Fruit fly (Drosophila melanogaster): ENCODE measurements around the gene CG5466.
A peak's percentile ranks its signal among the peaks of the same experiment; 100 is the strongest.

CG5466 gene

dm6 chr3R:20621805-20622286 lies 4.2 kb downstream of the CG5466 start, which contains the start of gene H (continued):
- TF ChIP-seq pnt (GFP tag; optimal IDR thresholded peaks at IDR 0.05) = no peak
- peak; percentile 61 for TF ChIP-seq YL-1 (GFP tag; optimal IDR thresholded peaks at IDR 0.05)
- TF ChIP-seq Asciz (GFP tag; optimal IDR thresholded peaks at IDR 0.05) = no peak
- TF ChIP-seq sna (GFP tag; IDR thresholded peaks at IDR 0.05; ENCODE audit: partially characterized antibody) = no peak
- TF ChIP-seq CG33213 (GFP tag; optimal IDR thresholded peaks at IDR 0.05) = peak; percentile 51
- no peak for TF ChIP-seq toy (GFP tag; IDR thresholded peaks at IDR 0.05)
- peak; percentile 29 for TF ChIP-seq phol (tag; optimal IDR thresholded peaks at IDR 0.05)
- no peak for TF ChIP-seq CG10543 (GFP tag; optimal IDR thresholded peaks at IDR 0.05)
- peak in 1 of 2 experiments; percentile 56 for TF ChIP-seq Dfd (GFP tag; optimal IDR thresholded peaks at IDR 0.05)
- no peak; the same call in 1 of the 2 replicates for TF ChIP-seq CG4360 (GFP tag; IDR thresholded peaks at IDR 0.05)
- peak; percentile 65 for TF ChIP-seq Ets97D (GFP tag; optimal IDR thresholded peaks at IDR 0.05)
- peak; percentile 41; the same call in 1 of the 2 replicates for TF ChIP-seq Bgb (GFP tag; IDR thresholded peaks at IDR 0.05; ENCODE audit: partially characterized antibody)
- no peak; the same call in 2 of the 3 replicates for TF ChIP-seq CG34422 (GFP tag; IDR thresholded peaks at IDR 0.05)
- TF ChIP-seq hb (GFP tag; IDR thresholded peaks at IDR 0.05; ENCODE audit: partially characterized antibody) = no peak
- TF ChIP-seq NK7.1 (GFP tag; optimal IDR thresholded peaks at IDR 0.05) = no peak
- no peak for TF ChIP-seq Sox102F (GFP tag; optimal IDR thresholded peaks at IDR 0.05)
- no peak for TF ChIP-seq sr (GFP tag; IDR thresholded peaks at IDR 0.05)
- no peak for TF ChIP-seq Trl (optimal IDR thresholded peaks at IDR 0.05)
- no peak for TF ChIP-seq Trl (GFP tag; optimal IDR thresholded peaks at IDR 0.05)
- no peak for TF ChIP-seq CG10274 (GFP tag; optimal IDR thresholded peaks at IDR 0.05)
- no peak for TF ChIP-seq CG34224 (GFP tag; IDR thresholded peaks at IDR 0.05; ENCODE audit: partially characterized antibody)
- no peak for TF ChIP-seq dysf (GFP tag; IDR thresholded peaks at IDR 0.05)
- TF ChIP-seq CG4328 (GFP tag; optimal IDR thresholded peaks at IDR 0.05) = no peak
- no peak for TF ChIP-seq vvl (GFP tag; IDR thresholded peaks at IDR 0.05)
- TF ChIP-seq CG15269 (tag; optimal IDR thresholded peaks at IDR 0.05) = no peak
- TF ChIP-seq Lim3 (GFP tag; IDR thresholded peaks at IDR 0.05) = no peak
- no peak for TF ChIP-seq Aef1 (GFP tag; IDR thresholded peaks at IDR 0.05)
- no peak for TF ChIP-seq cg (GFP tag; optimal IDR thresholded peaks at IDR 0.05)
- TF ChIP-seq Dref (GFP tag; IDR thresholded peaks at IDR 0.05) = no peak
- no peak for TF ChIP-seq CG33557 (GFP tag; optimal IDR thresholded peaks at IDR 0.05)
- TF ChIP-seq CG32772 (GFP tag; IDR thresholded peaks at IDR 0.05) = no peak
- TF ChIP-seq CG17912 (GFP tag; optimal IDR thresholded peaks at IDR 0.05) = no peak
- TF ChIP-seq CG31441 (GFP tag; IDR thresholded peaks at IDR 0.05) = no peak
- no peak for TF ChIP-seq H2.0 (GFP tag; IDR thresholded peaks at IDR 0.05)
- TF ChIP-seq nerfin-2 (GFP tag; IDR thresholded peaks at IDR 0.05; ENCODE audit: partially characterized antibody) = no peak
- TF ChIP-seq CG3995 (GFP tag; optimal IDR thresholded peaks at IDR 0.05) = peak; percentile 46
- peak in 1 of 2 experiments; percentile 60 for TF ChIP-seq Hr78 (GFP tag; optimal IDR thresholded peaks at IDR 0.05)
- no peak for TF ChIP-seq tap (tag; optimal IDR thresholded peaks at IDR 0.05)
- no peak for TF ChIP-seq kah (GFP tag; optimal IDR thresholded peaks at IDR 0.05)
- 0 out of 4 replicates have a peak, but pooled peaks have one; percentile 44 for TF ChIP-seq chinmo (GFP tag; IDR thresholded peaks at IDR 0.05; ENCODE audit: partially characterized antibody)
- TF ChIP-seq CG12769 (tag; optimal IDR thresholded peaks at IDR 0.05) = no peak
- peak; percentile 20 for TF ChIP-seq CG8924 (tag; optimal IDR thresholded peaks at IDR 0.05)
- no peak for TF ChIP-seq HLHmδ (GFP tag; optimal IDR thresholded peaks at IDR 0.05)
- TF ChIP-seq CG17359 (tag; optimal IDR thresholded peaks at IDR 0.05) = no peak
- no peak for TF ChIP-seq CG9437 (GFP tag; optimal IDR thresholded peaks at IDR 0.05)
- TF ChIP-seq Lpt (GFP tag; optimal IDR thresholded peaks at IDR 0.05) = no peak
- no peak for TF ChIP-seq odd (GFP tag; optimal IDR thresholded peaks at IDR 0.05)
- TF ChIP-seq amos (GFP tag; IDR thresholded peaks at IDR 0.05; ENCODE audit: partially characterized antibody) = no peak
- TF ChIP-seq E2f2 (GFP tag; IDR thresholded peaks at IDR 0.05) = no peak; the same call in 1 of the 2 replicates
- TF ChIP-seq gfzf (GFP tag; optimal IDR thresholded peaks at IDR 0.05) = peak; percentile 92
